Worm (Caenorhabditis elegans) whole organism, L1 larva: Measurements from ENCODE around the gene C17H11.5.

Source experiments
- C04F5.9 ChIP-seq: sonication (generic microtip); optimal IDR thresholded peaks from 2 replicates; lab custom pipeline; 2016; ENCODE audit warnings: missing genetic modification characterization, missing compliant biosample characterization
- C16A3.4 ChIP-seq: fragments of 150-350 bp; optimal IDR thresholded peaks from 2 replicates; lab custom pipeline; 2014; ENCODE audit warnings: missing biosample characterization, missing genetic modification characterization
- Y116A8C.19 ChIP-seq: sonication (generic microtip); optimal IDR thresholded peaks from 2 replicates; lab custom pipeline; 2016; ENCODE audit warnings: missing compliant biosample characterization, missing genetic modification characterization, borderline replicate concordance
- ama-1 ChIP-seq: fragments of 150-350 bp; optimal IDR thresholded peaks from 2 replicates; lab custom pipeline; 2014
- ceh-63 ChIP-seq: fragments of 200-800 bp; sonication (Bioruptor generic); optimal IDR thresholded peaks from 2 replicates; lab custom pipeline; 2018; ENCODE audit warnings: mild to moderate bottlenecking, missing genetic modification characterization, missing compliant biosample characterization
- ceh-8 ChIP-seq: fragments of 200-800 bp; sonication (Bioruptor generic); optimal IDR thresholded peaks from 2 replicates; lab custom pipeline; 2018; ENCODE audit warnings: mild to moderate bottlenecking, missing genetic modification characterization, moderate library complexity, missing compliant biosample characterization
- ceh-88 ChIP-seq: fragments of 200-800 bp; sonication (Bioruptor generic); IDR thresholded peaks from 2 replicates; pipeline ENCODE4 v1.3.6; 2022; ENCODE audit warnings: missing genetic modification characterization, missing compliant biosample characterization
- ceh-90 ChIP-seq: sonication (generic microtip); optimal IDR thresholded peaks from 2 replicates; lab custom pipeline; 2016; ENCODE audit warnings: missing genetic modification characterization, missing compliant biosample characterization
- dpl-1 ChIP-seq, 3 experiments: fragments of 150-350 bp in 2 of 3; sonication (generic microtip) in 1 of 3; optimal IDR thresholded peaks; 2 replicates each; lab custom pipeline; 2014 to 2017; ENCODE audit warnings: missing biosample characterization in 3 of 3, missing genetic modification characterization in 3 of 3, missing genetic modification reagents in 3 of 3
- efl-1 ChIP-seq, 4 experiments: fragments of 150-350 bp; optimal IDR thresholded peaks in 3 of 4; peaks in 1 of 4; 1 replicate in 1 of 4; 2 replicates in 3 of 4; lab custom pipeline; 2014; ENCODE audit warnings: missing biosample characterization in 2 of 4, missing genetic modification characterization in 2 of 4, missing genetic modification reagents in 2 of 4
- egl-13 ChIP-seq: sonication (generic microtip); optimal IDR thresholded peaks from 2 replicates; lab custom pipeline; 2016; ENCODE audit warnings: missing genotype, missing genetic modification reagents, missing genetic modification characterization, missing compliant biosample characterization
- egl-27 ChIP-seq, 2 experiments: fragments of 150-350 bp in 1 of 2; sonication (generic microtip); optimal IDR thresholded peaks; 3 replicates each; lab custom pipeline; 2017 to 2018; ENCODE audit warnings: missing biosample characterization in 2 of 2, missing genetic modification characterization in 2 of 2, missing genetic modification reagents in 2 of 2
- elt-2 ChIP-seq: sonication (generic microtip); optimal IDR thresholded peaks from 2 replicates; lab custom pipeline; 2016; ENCODE audit warnings: missing genetic modification characterization, mild to moderate bottlenecking, inconsistent platforms, missing compliant biosample characterization, missing genetic modification reagents
- elt-3 ChIP-seq, 6 experiments: fragments of 150-350 bp in 1 of 6; sonication (generic microtip); optimal IDR thresholded peaks; 2 replicates each; lab custom pipeline; 2017 to 2018; ENCODE audit warnings: missing biosample characterization in 6 of 6, missing genetic modification characterization in 6 of 6, inconsistent platforms in 1 of 6
- fkh-10 ChIP-seq: sonication (generic microtip); optimal IDR thresholded peaks from 2 replicates; lab custom pipeline; 2017; ENCODE audit warnings: missing biosample characterization, missing genetic modification reagents, missing genetic modification characterization
- fkh-8 ChIP-seq: sonication (generic microtip); optimal IDR thresholded peaks from 2 replicates; lab custom pipeline; 2016; ENCODE audit warnings: mild to moderate bottlenecking, missing genetic modification characterization, missing compliant biosample characterization
- fos-1 ChIP-seq: fragments of 150-350 bp; optimal IDR thresholded peaks from 2 replicates; lab custom pipeline; 2014; ENCODE audit warnings: missing biosample characterization, missing genetic modification characterization
- grh-1 ChIP-seq: fragments of 200-800 bp; sonication (Bioruptor generic); IDR thresholded peaks from 2 replicates; pipeline ENCODE4 v1.3.6; 2022; ENCODE audit warnings: missing genetic modification reagents, missing genetic modification characterization, missing compliant biosample characterization
- hlh-17 ChIP-seq: fragments of 200-800 bp; sonication (Bioruptor generic); optimal IDR thresholded peaks from 2 replicates; lab custom pipeline; 2018; ENCODE audit warnings: missing genetic modification characterization, mild to moderate bottlenecking, missing compliant biosample characterization, moderate library complexity, borderline replicate concordance
- hlh-4 ChIP-seq: sonication (generic microtip); optimal IDR thresholded peaks from 2 replicates; lab custom pipeline; 2016; ENCODE audit warnings: mild to moderate bottlenecking, missing genetic modification characterization, missing compliant biosample characterization
- irx-1 ChIP-seq: sonication (generic microtip); optimal IDR thresholded peaks from 2 replicates; lab custom pipeline; 2016; ENCODE audit warnings: missing genetic modification characterization, missing compliant biosample characterization
- isw-1 ChIP-seq: fragments of 200-800 bp; sonication (Bioruptor generic); IDR thresholded peaks from 2 replicates; pipeline ENCODE4 v1.3.6; 2022; ENCODE audit warnings: missing genetic modification characterization, missing compliant biosample characterization
- jun-1 ChIP-seq: fragments of 150-350 bp; optimal IDR thresholded peaks from 2 replicates; lab custom pipeline; 2014; ENCODE audit warnings: missing biosample characterization, missing genetic modification reagents, missing genetic modification characterization
- lin-13 ChIP-seq: fragments of 150-350 bp; optimal IDR thresholded peaks from 2 replicates; lab custom pipeline; 2014; ENCODE audit warnings: missing biosample characterization, missing genetic modification reagents, missing genetic modification characterization
- lin-15B ChIP-seq: fragments of 150-350 bp; sonication (generic microtip); optimal IDR thresholded peaks from 3 replicates; lab custom pipeline; 2014; ENCODE audit warnings: missing biosample characterization, missing genetic modification characterization
- lin-35 ChIP-seq, 2 experiments: fragments of 150-350 bp; optimal IDR thresholded peaks; 2 replicates each; lab custom pipeline; 2014; ENCODE audit warnings: missing biosample characterization in 2 of 2, missing genetic modification characterization in 2 of 2, missing genetic modification reagents in 2 of 2
- lir-3 ChIP-seq: sonication (generic microtip); optimal IDR thresholded peaks from 2 replicates; lab custom pipeline; 2016; ENCODE audit warnings: mild to moderate bottlenecking, missing genetic modification characterization, moderate library complexity, missing compliant biosample characterization; ENCODE audit not compliant: poor library complexity
- mab-9 ChIP-seq: fragments of 200-800 bp; sonication (Bioruptor generic); IDR thresholded peaks from 2 replicates; pipeline ENCODE4 v1.3.6; 2022; ENCODE audit warnings: missing genetic modification reagents, missing genetic modification characterization, missing compliant biosample characterization
- mdl-1 ChIP-seq, 2 experiments: fragments of 150-350 bp; optimal IDR thresholded peaks; 2 replicates each; lab custom pipeline; 2014 to 2017; ENCODE audit warnings: missing biosample characterization in 2 of 2, missing genetic modification characterization in 2 of 2, inconsistent platforms in 1 of 2
- mef-2 ChIP-seq: fragments of 150-350 bp; optimal IDR thresholded peaks from 2 replicates; lab custom pipeline; 2014; ENCODE audit warnings: missing biosample characterization, missing genetic modification characterization
- mep-1 ChIP-seq: fragments of 150-350 bp; optimal IDR thresholded peaks from 2 replicates; lab custom pipeline; 2014; ENCODE audit warnings: missing biosample characterization, missing genetic modification characterization
- nhr-11 ChIP-seq: fragments of 150-350 bp; optimal IDR thresholded peaks from 2 replicates; lab custom pipeline; 2014; ENCODE audit warnings: missing biosample characterization, missing genetic modification characterization
- nhr-12 ChIP-seq: sonication (generic microtip); optimal IDR thresholded peaks from 2 replicates; lab custom pipeline; 2017; ENCODE audit warnings: missing biosample characterization, missing genetic modification characterization
- nhr-76 ChIP-seq: sonication (generic microtip); optimal IDR thresholded peaks from 2 replicates; lab custom pipeline; 2017; ENCODE audit warnings: missing biosample characterization, missing genetic modification characterization
- nhr-77 ChIP-seq: fragments of 150-350 bp; optimal IDR thresholded peaks from 2 replicates; lab custom pipeline; 2014; ENCODE audit warnings: missing biosample characterization, missing genetic modification characterization
- nhr-84 ChIP-seq: sonication (generic microtip); optimal IDR thresholded peaks from 2 replicates; lab custom pipeline; 2017; ENCODE audit warnings: missing biosample characterization, missing genetic modification characterization
- nhr-85 ChIP-seq: sonication (generic microtip); peaks from one replicate; lab custom pipeline; 2016; ENCODE audit warnings: missing genetic modification characterization, inconsistent platforms, missing compliant biosample characterization
- pag-3 ChIP-seq: sonication (generic microtip); optimal IDR thresholded peaks from 2 replicates; lab custom pipeline; 2017; ENCODE audit warnings: missing genetic modification characterization, mild to moderate bottlenecking, missing compliant biosample characterization, antibody characterized with exemption, borderline replicate concordance; ENCODE audit not compliant: insufficient read depth
- pqm-1 ChIP-seq: sonication (generic microtip); optimal IDR thresholded peaks from 3 replicates; lab custom pipeline; 2017; ENCODE audit warnings: missing biosample characterization, missing genetic modification characterization
- rnt-1 ChIP-seq: sonication (generic microtip); optimal IDR thresholded peaks from 2 replicates; lab custom pipeline; 2016; ENCODE audit warnings: mild to moderate bottlenecking, missing genetic modification characterization, moderate library complexity, missing compliant biosample characterization
- skn-1 ChIP-seq: fragments of 150-350 bp; optimal IDR thresholded peaks from 2 replicates; lab custom pipeline; 2014; ENCODE audit warnings: missing biosample characterization, missing genetic modification characterization
- snu-23 ChIP-seq: sonication (generic microtip); optimal IDR thresholded peaks from 2 replicates; lab custom pipeline; 2016; ENCODE audit warnings: missing genetic modification characterization, missing compliant biosample characterization
- sox-4 ChIP-seq: sonication (generic microtip); optimal IDR thresholded peaks from 2 replicates; lab custom pipeline; 2016; ENCODE audit warnings: missing genetic modification characterization, missing compliant biosample characterization
- sptf-1 ChIP-seq: fragments of 150-350 bp; optimal IDR thresholded peaks from 2 replicates; lab custom pipeline; 2014; ENCODE audit warnings: missing biosample characterization, missing genetic modification characterization
- swsn-7 ChIP-seq: sonication (generic microtip); optimal IDR thresholded peaks from 2 replicates; lab custom pipeline; 2016; ENCODE audit warnings: missing genetic modification characterization, missing compliant biosample characterization
- tlp-1 ChIP-seq: fragments of 150-350 bp; optimal IDR thresholded peaks from 2 replicates; lab custom pipeline; 2014; ENCODE audit warnings: missing biosample characterization, missing genetic modification characterization
- unc-130 ChIP-seq: fragments of 150-350 bp; optimal IDR thresholded peaks from 2 replicates; lab custom pipeline; 2017; ENCODE audit warnings: missing biosample characterization, missing genetic modification characterization, inconsistent platforms
- unc-62 ChIP-seq: fragments of 150-350 bp; optimal IDR thresholded peaks from 2 replicates; lab custom pipeline; 2014; ENCODE audit warnings: missing biosample characterization, missing genetic modification reagents, missing genetic modification characterization
- unc-98 ChIP-seq: fragments of 200-800 bp; sonication (Bioruptor generic); IDR thresholded peaks from 2 replicates; pipeline ENCODE4 v1.3.6; 2022; ENCODE audit warnings: missing genetic modification characterization, missing compliant biosample characterization
- vab-15 ChIP-seq: sonication (generic microtip); optimal IDR thresholded peaks from 2 replicates; lab custom pipeline; 2017; ENCODE audit warnings: missing genotype, mild to moderate bottlenecking, missing genetic modification characterization, missing compliant biosample characterization
- xbp-1 ChIP-seq: sonication (generic microtip); optimal IDR thresholded peaks from 2 replicates; lab custom pipeline; 2016; ENCODE audit warnings: missing genetic modification characterization, missing compliant biosample characterization
- zag-1 ChIP-seq: fragments of 150-350 bp; optimal IDR thresholded peaks from 2 replicates; lab custom pipeline; 2014; ENCODE audit warnings: missing biosample characterization, missing genetic modification characterization
- ztf-11 ChIP-seq, 2 experiments: sonication (generic microtip); optimal IDR thresholded peaks; 2 replicates each; lab custom pipeline; 2016 to 2017; ENCODE audit warnings: missing genetic modification characterization in 2 of 2, missing biosample characterization in 1 of 2, missing compliant biosample characterization in 1 of 2
- ztf-4 ChIP-seq: fragments of 150-350 bp; optimal IDR thresholded peaks from 2 replicates; lab custom pipeline; 2014; ENCODE audit warnings: missing biosample characterization, missing genetic modification characterization

C17H11.5 gene

ce11 chrX:8160016-8160415 lies 24.9 kb downstream of the C17H11.5 start (continued):
- TF ChIP-seq hlh-17 (GFP tag; lab: Kevin White, UChicago) (no peak), xbp-1 (tag; lab: Kevin White, UChicago) (peak; percentile 13), nhr-11 (no peak), skn-1 (peak; percentile 34), mab-9 (GFP tag; lab: Robert Waterston, UW) (no peak), unc-98 (no peak), fkh-10 (GFP tag; lab: Kevin White, UChicago) (no peak), Y116A8C.19 (no peak), snu-23 (GFP tag; lab: Kevin White, UChicago) (peak; percentile 50), jun-1 (tag; lab: Kevin White, UChicago) (no peak), zag-1 (no peak), unc-130 (tag; lab: Kevin White, UChicago) (no peak), mdl-1 (tag; optimal IDR thresholded peaks at IDR 0.05; lab: Kevin White, UChicago) (peak in 1 of 2 experiments; percentile 45), egl-27 (tag; optimal IDR thresholded peaks at IDR 0.05; lab: Kevin White, UChicago) (no peak), ceh-63 (GFP tag; lab: Kevin White, UChicago) (no peak), nhr-12 (tag; lab: Kevin White, UChicago) (no peak), vab-15 (tag; lab: Kevin White, UChicago) (no peak), ama-1 (lab: Kevin White, UChicago) (peak; percentile 77), nhr-77 (no peak), mef-2 (tag; lab: Kevin White, UChicago) (no peak), swsn-7 (tag; lab: Kevin White, UChicago) (peak; percentile 53), pqm-1 (tag; lab: Kevin White, UChicago) (no peak), C16A3.4 (tag; lab: Kevin White, UChicago) (peak; percentile 54), sox-4 (tag; lab: Kevin White, UChicago) (no peak), nhr-76 (tag; lab: Kevin White, UChicago) (no peak), ceh-88 (GFP tag; lab: Robert Waterston, UW) (no peak), lin-13 (GFP tag; lab: Kevin White, UChicago) (no peak), pag-3 (tag; lab: Kevin White, UChicago) (no peak), rnt-1 (tag; lab: Kevin White, UChicago) (peak; percentile 37), nhr-85 (tag; lab: Kevin White, UChicago) (peak; percentile 81), isw-1 (no peak), dpl-1 (GFP tag; optimal IDR thresholded peaks at IDR 0.05; lab: Kevin White, UChicago) (peak in 2 of 3 experiments; percentile 9 to 26), ztf-4 (tag; lab: Kevin White, UChicago) (no peak), unc-62 (no peak), mep-1 (tag; lab: Kevin White, UChicago) (peak; percentile 72), egl-13 (tag; lab: Kevin White, UChicago) (no peak), lin-15B (tag; lab: Kevin White, UChicago) (no peak), elt-2 (tag; lab: Kevin White, UChicago) (no peak), tlp-1 (tag; lab: Kevin White, UChicago) (no peak), ztf-11 (tag; optimal IDR thresholded peaks at IDR 0.05; lab: Kevin White, UChicago) (peak in 1 of 2 experiments; percentile 69), lir-3 (no peak), fkh-8 (no peak), elt-3 (tag; optimal IDR thresholded peaks at IDR 0.05; lab: Kevin White, UChicago) (no peak), nhr-84 (no peak), fos-1 (no peak), efl-1 (optimal IDR thresholded peaks at IDR 0.05; lab: Kevin White, UChicago) (peak; percentile 6 to 23), efl-1 (GFP tag; optimal IDR thresholded peaks at IDR 0.05 in 1 of 2; lab: Kevin White, UChicago) (no peak), ceh-8 (GFP tag; lab: Kevin White, UChicago) (no peak), lin-35 (GFP tag; optimal IDR thresholded peaks at IDR 0.05; lab: Kevin White, UChicago) (no peak), ceh-90 (no peak), sptf-1 (tag; lab: Kevin White, UChicago) (no peak), grh-1 (no peak), irx-1 (no peak), hlh-4 (tag; lab: Kevin White, UChicago) (no peak), C04F5.9 (tag; lab: Kevin White, UChicago) (no peak)
